Worm (Caenorhabditis elegans): ENCODE results near the gene ZK418.13.

DNA sequence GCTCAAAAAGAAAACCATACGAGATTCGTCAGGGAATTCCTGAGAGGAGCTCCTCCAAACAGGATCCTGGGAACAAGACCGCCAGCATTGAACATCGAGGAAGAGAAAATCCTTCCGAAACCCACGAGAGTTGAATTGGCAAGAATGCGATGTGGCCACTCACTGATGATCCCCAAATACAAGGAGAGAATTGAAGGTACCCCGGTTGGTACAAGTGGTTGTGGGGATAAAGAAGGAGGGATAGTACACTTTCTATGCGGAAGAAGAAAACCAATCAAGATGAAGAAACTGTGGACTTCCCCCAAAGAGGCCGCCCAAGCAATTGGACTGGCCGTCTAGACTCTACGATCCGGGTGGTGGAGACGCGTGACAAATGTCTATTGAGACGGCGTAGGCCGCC lies 13.2 kb downstream of the ZK418.13 start:
- no peak for TF ChIP-seq zag-1 (tag; optimal IDR thresholded peaks at IDR 0.05)
- no peak for TF ChIP-seq egl-27 (tag; optimal IDR thresholded peaks at IDR 0.05)
- TF ChIP-seq dmd-4 (tag; optimal IDR thresholded peaks at IDR 0.05) = no peak
- TF ChIP-seq Y55F3AM.14 (GFP tag; optimal IDR thresholded peaks at IDR 0.05) = no peak
- no peak for TF ChIP-seq elt-1 (tag; optimal IDR thresholded peaks at IDR 0.05)
- no peak for TF ChIP-seq unc-39 (tag; optimal IDR thresholded peaks at IDR 0.05)
- no peak for TF ChIP-seq snpc-4 (tag; optimal IDR thresholded peaks at IDR 0.05)
